Fruit fly (Drosophila melanogaster): ENCODE measurements around the gene CG5555.
A peak's percentile ranks its signal among the peaks of the same experiment; 100 is the strongest.

Gene CG5555

DNA sequence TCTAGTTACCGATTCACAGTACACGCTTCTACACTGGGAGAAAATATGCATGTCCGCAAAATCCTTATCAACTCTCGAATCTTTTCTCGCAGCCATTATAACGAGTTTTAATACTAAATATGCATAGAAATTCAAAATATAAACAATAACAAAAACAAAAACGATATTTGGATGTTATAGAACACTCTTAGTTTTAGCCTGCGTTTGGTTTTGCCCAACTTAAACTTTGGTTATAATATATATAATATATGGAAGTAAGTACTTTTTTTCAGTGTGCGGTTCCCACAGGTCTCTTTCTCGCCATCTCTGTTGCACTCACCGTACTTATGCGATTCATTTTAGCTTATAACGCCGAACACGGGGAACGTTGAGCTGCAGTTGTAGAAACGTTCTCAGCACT lies 31.4 kb upstream of the CG5555 start, which contains the start of gene cry (continued):
- TF ChIP-seq CG13123 (GFP tag; optimal IDR thresholded peaks at IDR 0.05) (no peak), mld (GFP tag; IDR thresholded peaks at IDR 0.05; ENCODE audit: partially characterized antibody) (no peak), CG10959 (GFP tag; IDR thresholded peaks at IDR 0.05) (no peak), cad (GFP tag; optimal IDR thresholded peaks at IDR 0.05) (no peak), H15 (GFP tag; IDR thresholded peaks at IDR 0.05) (no peak), CG12744 (GFP tag; optimal IDR thresholded peaks at IDR 0.05) (no peak), CG12659 (GFP tag; optimal IDR thresholded peaks at IDR 0.05) (peak; percentile 24), da (GFP tag; optimal IDR thresholded peaks at IDR 0.05) (no peak), mam (GFP tag; optimal IDR thresholded peaks at IDR 0.05) (no peak), aop (GFP tag; IDR thresholded peaks at IDR 0.05) (no peak), CG5245 (GFP tag; optimal IDR thresholded peaks at IDR 0.05) (peak; percentile 16), CG2199 (GFP tag; IDR thresholded peaks at IDR 0.05) (no peak), dan (GFP tag; IDR thresholded peaks at IDR 0.05) (no peak), CG1603 (tag; optimal IDR thresholded peaks at IDR 0.05) (peak; percentile 43), Nf-YB (GFP tag; optimal IDR thresholded peaks at IDR 0.05) (peak; percentile 3), peb (GFP tag; IDR thresholded peaks at IDR 0.05) (no peak), grau (tag; optimal IDR thresholded peaks at IDR 0.05) (no peak), az2 (GFP tag; optimal IDR thresholded peaks at IDR 0.05) (peak; percentile 56), CG33557 (GFP tag; optimal IDR thresholded peaks at IDR 0.05) (no peak), CG30020 (tag; optimal IDR thresholded peaks at IDR 0.05) (no peak), cato (GFP tag; optimal IDR thresholded peaks at IDR 0.05; ENCODE audit: borderline replicate concordance) (no peak), exex (tag; optimal IDR thresholded peaks at IDR 0.05) (no peak), HLHmδ (GFP tag; optimal IDR thresholded peaks at IDR 0.05) (no peak), Doc2 (GFP tag; IDR thresholded peaks at IDR 0.05) (no peak), CG13894 (tag; optimal IDR thresholded peaks at IDR 0.05) (no peak), fd96Cb (tag; optimal IDR thresholded peaks at IDR 0.05) (peak; percentile 82), CG14441 (GFP tag; IDR thresholded peaks at IDR 0.05) (no peak), CG4424 (GFP tag; optimal IDR thresholded peaks at IDR 0.05) (peak; percentile 75), CG10366 (GFP tag; IDR thresholded peaks at IDR 0.05) (peak; percentile 30; the same call in 1 of the 2 replicates), CkIIα-i1 (GFP tag; IDR thresholded peaks at IDR 0.05) (no peak), Gsc (GFP tag; IDR thresholded peaks at IDR 0.05) (no peak), CG18764 (GFP tag; optimal IDR thresholded peaks at IDR 0.05) (peak; percentile 28), HLH54F (GFP tag; optimal IDR thresholded peaks at IDR 0.05) (no peak), CG5953 (GFP tag; IDR thresholded peaks at IDR 0.05) (no peak), Ravus (GFP tag; IDR thresholded peaks at IDR 0.05) (no peak), z (GFP tag; IDR thresholded peaks at IDR 0.05) (no peak), dimm (GFP tag; IDR thresholded peaks at IDR 0.05) (no peak), CG2202 (tag; optimal IDR thresholded peaks at IDR 0.05) (peak; percentile 45), lilli (GFP tag; optimal IDR thresholded peaks at IDR 0.05) (no peak), corto (GFP tag; optimal IDR thresholded peaks at IDR 0.05) (no peak), NfI (GFP tag; optimal IDR thresholded peaks at IDR 0.05) (peak; percentile 36), dm (GFP tag; optimal IDR thresholded peaks at IDR 0.05) (no peak), E2f2 (GFP tag; IDR thresholded peaks at IDR 0.05) (peak; percentile 11; the same call in 1 of the 2 replicates), NFAT (GFP tag; IDR thresholded peaks at IDR 0.05) (no peak), dysf (GFP tag; IDR thresholded peaks at IDR 0.05) (no peak), CG5180 (GFP tag; optimal IDR thresholded peaks at IDR 0.05) (no peak), amos (GFP tag; IDR thresholded peaks at IDR 0.05; ENCODE audit: partially characterized antibody) (no peak), hbn (GFP tag; IDR thresholded peaks at IDR 0.05; ENCODE audit: partially characterized antibody) (no peak), crol (GFP tag; IDR thresholded peaks at IDR 0.05) (no peak), pb (GFP tag; optimal IDR thresholded peaks at IDR 0.05) (no peak), Dip2 (GFP tag; IDR thresholded peaks at IDR 0.05) (no peak), fd102C (GFP tag; optimal IDR thresholded peaks at IDR 0.05) (no peak), repo (GFP tag; optimal IDR thresholded peaks at IDR 0.05) (no peak)
